Worm (Caenorhabditis elegans) whole organism, dauer: ENCODE data around the gene srbc-9.
"Not testable (repeated sequence)": the region's sequence is repeated elsewhere in the genome, so short reads cannot be mapped to it uniquely, and the experiment has no call there.

Experiments
- unc-62 ChIP-seq: sonication (generic microtip); optimal IDR thresholded peaks from 2 replicates; lab custom pipeline; 2017; ENCODE audit warnings: missing biosample characterization, missing genetic modification reagents, missing genetic modification characterization

srbc-9 gene

DNA sequence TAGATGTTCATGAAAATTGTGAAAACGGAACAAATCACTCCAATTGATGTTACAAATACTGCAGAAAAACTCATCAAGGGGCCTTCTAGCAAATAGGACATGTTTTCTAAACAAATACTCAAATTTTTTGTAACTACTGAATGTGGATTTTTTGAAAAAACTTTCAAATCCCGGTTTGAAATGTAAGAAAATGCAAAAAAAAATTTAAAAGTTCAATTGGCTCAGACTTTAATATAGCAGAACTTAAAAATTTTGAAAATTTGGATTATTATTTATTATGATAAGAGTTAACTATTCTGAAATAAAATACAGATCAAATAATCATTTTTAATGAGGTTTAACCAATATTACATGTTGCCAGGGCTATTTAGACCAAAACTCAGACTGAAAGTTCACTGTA, at the start of gene srbc-9:
TSS of gene srbc-9 (minus strand) at position 101 of the 400 bp plus-strand sequence.
- TF ChIP-seq unc-62 (GFP tag; lab: Kevin White, UChicago), result no peak

DNA sequence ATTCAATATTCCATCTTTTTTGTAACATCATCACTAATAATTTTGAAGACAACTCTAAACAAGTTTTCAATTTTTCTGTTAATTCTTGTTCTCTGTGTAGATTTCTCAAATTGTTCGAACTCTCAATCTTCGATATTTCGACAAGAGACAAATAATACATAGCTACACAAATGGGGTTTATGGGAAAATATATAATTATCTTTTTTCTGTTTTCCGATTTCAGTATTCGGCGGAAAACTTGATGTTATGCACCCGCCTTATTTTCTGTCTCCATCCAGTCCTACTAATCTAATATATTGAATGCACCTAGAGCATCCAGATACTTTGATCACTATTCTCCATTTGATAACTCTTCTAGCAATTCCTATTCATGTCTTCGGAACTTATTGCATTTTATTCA, 48.8 kb upstream of the srbc-9 start, which contains the start of gene srh-268:
TSS of gene srh-268 (plus strand) at position 301 of the 400 bp plus-strand sequence.
- no peak for TF ChIP-seq unc-62 (GFP tag; lab: Kevin White, UChicago)

DNA sequence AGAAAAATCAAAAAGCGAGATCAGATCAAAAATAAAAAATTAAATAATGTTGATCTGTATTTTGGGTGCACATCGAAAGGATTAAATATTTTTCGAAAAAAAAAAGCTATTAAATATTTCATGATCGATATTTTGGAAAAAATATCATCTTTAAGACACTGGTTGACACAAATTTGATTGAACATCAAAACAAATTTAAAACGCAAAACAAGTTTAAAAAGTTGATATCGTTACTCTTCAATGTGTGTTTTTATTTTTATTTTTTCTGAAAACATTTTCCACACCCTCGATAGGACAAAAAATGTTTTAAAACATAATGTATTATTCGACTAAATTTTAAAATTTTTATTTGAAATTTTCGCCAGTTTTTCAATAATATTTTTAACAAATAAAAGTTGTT, 47.8 kb upstream of the srbc-9 start, which contains the start of gene C54F6.12:
TSS of gene C54F6.12 (minus strand) at position 101 of the 400 bp plus-strand sequence.
- TF ChIP-seq unc-62 (GFP tag; lab: Kevin White, UChicago), result no peak

DNA sequence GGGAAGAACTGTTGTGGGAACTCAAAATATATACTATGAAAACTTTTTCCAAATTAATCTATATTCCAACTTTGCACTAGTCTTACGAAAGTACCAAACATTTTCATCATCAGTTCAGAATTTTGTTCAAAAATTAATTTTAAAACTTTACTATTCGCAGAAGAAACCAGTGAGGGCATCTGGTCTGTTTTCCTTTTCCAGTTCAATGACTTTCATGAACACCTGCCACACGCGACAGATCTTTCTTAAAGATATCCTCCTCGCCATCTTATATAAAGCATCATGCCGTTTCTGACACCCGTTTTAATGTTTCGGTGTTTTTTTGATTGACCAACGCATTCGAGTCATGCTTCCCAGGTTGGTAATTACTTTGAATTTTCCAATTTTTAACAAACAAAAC, 42.7 kb upstream of the srbc-9 start, which contains the start of gene C54F6.3:
TSS of gene C54F6.3 (plus strand) at position 301 of the 400 bp plus-strand sequence.
- no peak for TF ChIP-seq unc-62 (GFP tag; lab: Kevin White, UChicago)

DNA sequence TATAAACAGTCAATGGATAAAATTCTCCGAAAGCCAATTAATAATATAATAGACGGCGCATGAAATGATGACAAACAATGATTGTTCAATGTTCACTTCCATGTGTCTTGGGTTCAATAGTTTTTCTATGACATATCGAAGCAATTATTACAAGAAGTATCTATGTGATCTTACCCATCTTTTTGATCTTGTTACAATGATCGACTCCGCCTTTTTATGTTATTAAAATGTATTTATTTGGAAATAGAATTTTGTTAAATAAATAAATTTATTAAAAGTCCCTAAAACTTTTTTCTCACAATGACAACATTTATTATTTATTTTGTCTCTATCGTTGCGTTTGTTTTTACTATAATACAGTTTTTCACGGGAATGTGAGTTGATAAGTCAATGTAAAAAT, 39.6 kb upstream of the srbc-9 start, which contains the start of gene swt-2:
TSS of gene swt-2 (plus strand) at position 301 of the 400 bp plus-strand sequence.
- no peak for TF ChIP-seq unc-62 (GFP tag; lab: Kevin White, UChicago)

DNA sequence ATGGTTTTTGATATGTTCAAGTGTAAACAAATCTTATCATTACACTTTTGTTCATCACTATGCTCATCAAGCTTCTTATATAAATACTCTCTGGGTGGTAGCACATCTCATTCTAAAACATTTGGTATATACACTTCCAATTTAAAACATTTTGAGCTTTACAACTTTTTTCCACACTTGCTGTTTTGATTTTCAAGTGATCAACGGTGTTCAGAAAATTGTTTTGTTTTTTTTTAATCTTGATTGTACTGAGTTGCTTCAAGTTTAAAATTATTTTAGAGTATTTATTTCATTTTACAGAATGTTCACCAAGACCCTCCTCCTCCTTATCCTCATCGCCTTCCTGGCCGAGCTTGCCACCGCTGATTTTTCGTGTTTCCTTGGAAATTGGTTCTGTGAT, 38.6 kb upstream of the srbc-9 start, which contains the start of gene C54F6.5:
TSS of gene C54F6.5 (plus strand) at position 301 of the 400 bp plus-strand sequence.
- TF ChIP-seq unc-62 (GFP tag; lab: Kevin White, UChicago), result no peak

DNA sequence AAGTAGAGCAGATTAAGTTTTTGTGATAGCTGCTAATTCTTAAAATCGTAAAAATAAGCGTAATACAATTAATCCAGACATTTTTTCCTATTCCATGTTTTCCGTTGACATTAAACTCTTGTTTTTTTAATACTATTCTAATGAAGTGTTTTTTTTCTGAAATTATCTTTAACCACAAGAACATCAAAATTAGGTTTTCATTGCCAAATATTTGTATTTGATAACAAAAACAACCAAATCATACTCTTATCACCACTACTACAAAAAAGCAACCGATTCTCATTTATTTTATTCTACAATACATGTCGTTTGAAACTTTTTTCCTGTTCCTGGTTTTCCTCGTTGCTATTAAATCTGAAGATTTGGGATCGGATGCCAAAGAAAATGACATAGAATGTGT, 36.9 kb upstream of the srbc-9 start, which contains the start of gene C54F6.17:
TSS of gene C54F6.17 (plus strand) at position 301 of the 400 bp plus-strand sequence.
- TF ChIP-seq unc-62 (GFP tag; lab: Kevin White, UChicago), result no peak

DNA sequence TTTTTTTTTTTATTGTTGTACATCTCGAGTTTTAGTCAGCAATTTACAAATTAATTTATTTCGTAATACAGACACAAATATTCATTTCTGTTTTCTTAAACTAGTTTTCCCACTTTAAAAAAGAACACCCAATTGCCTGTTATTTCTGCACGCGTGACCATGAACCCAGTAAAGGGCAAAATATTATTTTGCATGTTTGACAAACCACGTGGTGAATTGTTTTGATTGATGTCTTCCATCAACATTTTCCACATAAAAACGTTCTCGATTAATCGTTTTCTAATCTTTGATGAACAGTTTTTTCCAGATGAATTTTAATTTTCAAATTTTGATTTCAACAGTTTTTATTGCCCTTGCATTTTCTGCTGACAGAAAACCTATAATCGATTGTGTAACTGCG, 35.5 kb upstream of the srbc-9 start, which contains the start of gene C54F6.18:
TSS of gene C54F6.18 (plus strand) at position 301 of the 400 bp plus-strand sequence.
- no peak for TF ChIP-seq unc-62 (GFP tag; lab: Kevin White, UChicago)

DNA sequence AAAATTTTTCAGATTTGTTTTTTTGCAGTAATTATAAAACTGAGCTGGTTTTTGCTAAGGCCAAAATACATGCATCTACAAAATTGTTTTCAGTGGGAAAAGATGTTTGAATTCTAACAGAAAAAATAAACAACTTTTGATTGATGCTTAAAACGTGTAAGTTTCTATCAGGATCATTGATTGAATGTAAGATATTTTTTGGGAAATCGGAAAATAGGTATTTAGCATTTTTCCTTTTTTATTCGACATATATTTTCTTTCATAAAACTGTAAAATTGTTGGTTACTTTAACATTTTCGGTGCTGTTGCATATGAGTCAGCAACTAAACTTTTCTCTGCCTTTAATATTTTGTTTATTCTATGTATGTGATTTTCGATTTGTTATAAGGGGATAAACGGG, 34.2 kb upstream of the srbc-9 start, which contains the start of gene C54F6.20:
TSS of gene C54F6.20 (plus strand) at position 301 of the 400 bp plus-strand sequence.
- no peak for TF ChIP-seq unc-62 (GFP tag; lab: Kevin White, UChicago)

DNA sequence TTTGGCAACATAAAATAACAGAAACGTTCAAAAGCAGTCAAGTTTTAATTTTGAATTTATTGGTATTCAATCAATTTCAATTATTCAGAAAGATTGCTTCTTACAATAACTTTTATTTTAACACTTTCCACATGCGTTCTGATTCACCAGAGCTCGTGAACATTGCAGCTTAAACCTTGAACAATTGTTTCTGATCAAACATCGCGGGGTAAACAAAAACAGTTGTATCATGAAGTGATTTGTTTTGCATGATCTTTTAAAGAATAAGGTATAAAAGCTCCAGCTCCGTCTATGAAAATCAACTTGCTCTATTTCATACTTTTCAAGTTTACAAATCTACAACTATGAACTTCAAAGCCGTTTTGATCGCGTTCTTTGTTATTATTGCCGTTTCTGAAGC, 33.2 kb upstream of the srbc-9 start, which contains the start of gene C54F6.6:
TSS of gene C54F6.6 (plus strand) at position 301 of the 400 bp plus-strand sequence.
- no peak for TF ChIP-seq unc-62 (GFP tag; lab: Kevin White, UChicago)

DNA sequence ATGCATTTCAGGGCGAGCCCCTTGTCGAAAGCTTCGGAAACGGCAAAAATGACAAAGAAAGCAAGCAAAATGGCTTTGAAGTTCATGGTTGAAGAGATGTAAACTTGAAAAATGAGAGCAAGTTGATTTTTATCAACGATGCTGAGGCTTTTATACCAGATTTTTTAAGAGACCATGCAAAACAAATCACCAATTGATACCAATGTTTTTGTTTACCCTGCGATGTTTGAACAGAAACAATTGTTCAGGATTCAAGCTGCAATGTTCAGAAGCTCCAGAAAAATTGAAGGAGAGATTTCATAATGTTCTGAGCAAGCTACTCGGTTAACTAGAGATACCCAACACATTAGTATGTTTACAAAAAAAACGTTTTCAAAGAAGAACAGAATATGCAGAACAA, 32.0 kb upstream of the srbc-9 start, which contains the start of gene C54F6.15:
TSS of gene C54F6.15 (minus strand) at position 101 of the 400 bp plus-strand sequence.
- TF ChIP-seq unc-62 (GFP tag; lab: Kevin White, UChicago), result no peak

DNA sequence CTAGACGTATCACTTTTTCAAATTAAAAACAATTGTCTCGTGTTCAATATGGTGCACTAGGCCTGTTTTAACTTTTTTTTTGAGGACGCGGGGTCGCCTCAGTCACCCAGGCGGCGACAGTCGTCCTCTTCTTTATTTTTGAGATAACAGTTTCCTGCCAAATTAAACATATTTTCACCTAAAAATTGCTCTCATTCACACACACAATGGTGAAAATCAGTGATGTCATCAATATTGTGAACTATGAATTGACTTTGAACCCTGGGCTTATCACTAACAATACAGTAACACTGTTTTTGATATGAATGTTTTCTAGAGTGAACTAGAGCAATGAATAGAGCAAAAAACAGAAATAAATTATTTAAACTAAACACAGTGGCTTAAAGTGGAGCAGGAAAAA, 31.1 kb upstream of the srbc-9 start:
- no peak for TF ChIP-seq unc-62 (GFP tag; lab: Kevin White, UChicago)

DNA sequence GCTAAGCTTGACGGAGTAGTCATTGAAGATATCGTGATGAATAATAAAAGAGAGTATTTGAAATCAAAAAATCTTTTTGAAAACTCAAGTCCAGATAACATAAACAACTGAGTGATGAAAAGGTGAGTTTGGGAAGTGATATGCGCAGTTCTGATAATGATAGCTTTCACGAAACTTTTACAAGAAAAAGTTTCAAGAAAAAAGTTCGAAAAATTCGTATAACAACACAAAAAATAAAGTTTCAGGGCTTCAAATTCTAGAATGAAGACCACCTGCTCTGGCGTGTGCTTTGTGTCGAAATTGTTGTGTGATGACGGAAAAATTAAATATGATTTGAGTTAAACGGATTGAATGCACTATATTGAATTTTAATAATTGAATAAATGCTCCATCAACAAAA, 29.8 kb upstream of the srbc-9 start, which contains the start of gene srb-19:
TSS of gene srb-19 (minus strand) at position 101 of the 400 bp plus-strand sequence.
- no peak for TF ChIP-seq unc-62 (GFP tag; lab: Kevin White, UChicago)

DNA sequence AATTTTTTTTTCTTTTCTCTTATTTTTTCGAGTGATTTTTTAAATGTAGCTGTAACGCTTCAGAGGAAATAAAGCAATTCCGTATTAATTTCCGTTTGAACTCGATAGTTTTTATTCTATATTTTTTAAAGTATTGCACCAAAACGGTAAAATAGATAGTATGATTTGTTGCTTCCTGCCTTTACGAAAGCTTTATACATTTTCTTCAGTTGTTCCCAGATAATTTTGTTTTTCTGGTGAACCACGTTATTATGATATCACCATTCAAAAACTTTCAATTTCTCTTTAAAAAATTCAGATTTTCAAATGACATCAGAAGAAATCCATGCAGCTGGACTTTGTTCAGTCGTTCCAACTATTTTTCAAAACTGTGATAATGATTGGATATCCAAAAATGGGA, 24.7 kb upstream of the srbc-9 start, which contains the start of gene srb-18:
TSS of gene srb-18 (plus strand) at position 301 of the 400 bp plus-strand sequence.
- TF ChIP-seq unc-62 (GFP tag; lab: Kevin White, UChicago), result no peak

DNA sequence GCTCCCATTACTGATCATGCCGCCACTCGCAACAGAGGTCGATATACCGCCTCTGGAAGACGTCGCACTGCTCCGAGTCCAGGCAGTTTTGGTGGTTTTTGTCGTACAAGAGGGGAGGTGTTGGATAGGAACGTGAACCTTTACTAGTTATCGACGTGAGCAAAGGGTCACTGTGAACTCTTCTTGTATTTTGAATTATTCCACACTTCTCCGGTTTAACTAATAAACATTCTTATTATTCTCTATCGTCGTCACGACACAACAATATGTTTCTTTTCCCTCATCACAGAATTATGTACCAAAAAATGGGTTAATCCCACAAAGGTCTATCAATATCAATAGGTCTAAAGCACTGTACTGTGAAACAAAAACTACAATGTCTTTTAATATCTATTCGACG, 21.2 kb upstream of the srbc-9 start, which contains the start of gene nhr-171:
TSS of gene nhr-171 (plus strand) at position 301 of the 400 bp plus-strand sequence.
- TF ChIP-seq unc-62 (GFP tag; lab: Kevin White, UChicago), result not testable (repeated sequence)

DNA sequence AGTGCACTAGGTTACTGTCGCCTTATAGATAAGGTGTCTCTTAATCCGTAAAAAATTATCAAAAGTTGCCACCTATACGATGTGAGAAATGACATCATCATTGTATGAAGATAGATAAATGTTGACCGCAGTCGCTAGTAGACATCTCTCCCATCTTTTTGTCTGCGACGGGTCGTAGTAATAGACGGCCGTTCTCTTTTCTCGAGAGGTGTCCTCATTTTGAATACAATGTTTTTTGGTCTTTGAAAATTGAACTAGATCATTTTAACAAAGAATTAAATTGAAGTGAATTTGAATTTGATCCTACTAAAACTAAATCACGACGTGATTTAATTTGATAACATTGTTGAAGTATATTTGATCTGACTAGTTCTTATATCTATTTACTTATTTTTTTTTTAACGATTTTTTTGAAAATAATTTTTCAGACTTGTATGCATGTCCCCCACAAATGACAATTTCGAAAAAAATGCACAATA, 18.4 kb upstream of the srbc-9 start, which contains the start of the genes str-31 and nhr-172:
TSS of gene str-31 (minus strand) at position 101 of the 479 bp plus-strand sequence.
TSS of gene nhr-172 (plus strand) at position 429 of the 479 bp plus-strand sequence.
- no peak for TF ChIP-seq unc-62 (GFP tag; lab: Kevin White, UChicago)
